Fruit fly (Drosophila melanogaster): ENCODE measurements around the gene CG1288.

Gene CG1288

DNA sequence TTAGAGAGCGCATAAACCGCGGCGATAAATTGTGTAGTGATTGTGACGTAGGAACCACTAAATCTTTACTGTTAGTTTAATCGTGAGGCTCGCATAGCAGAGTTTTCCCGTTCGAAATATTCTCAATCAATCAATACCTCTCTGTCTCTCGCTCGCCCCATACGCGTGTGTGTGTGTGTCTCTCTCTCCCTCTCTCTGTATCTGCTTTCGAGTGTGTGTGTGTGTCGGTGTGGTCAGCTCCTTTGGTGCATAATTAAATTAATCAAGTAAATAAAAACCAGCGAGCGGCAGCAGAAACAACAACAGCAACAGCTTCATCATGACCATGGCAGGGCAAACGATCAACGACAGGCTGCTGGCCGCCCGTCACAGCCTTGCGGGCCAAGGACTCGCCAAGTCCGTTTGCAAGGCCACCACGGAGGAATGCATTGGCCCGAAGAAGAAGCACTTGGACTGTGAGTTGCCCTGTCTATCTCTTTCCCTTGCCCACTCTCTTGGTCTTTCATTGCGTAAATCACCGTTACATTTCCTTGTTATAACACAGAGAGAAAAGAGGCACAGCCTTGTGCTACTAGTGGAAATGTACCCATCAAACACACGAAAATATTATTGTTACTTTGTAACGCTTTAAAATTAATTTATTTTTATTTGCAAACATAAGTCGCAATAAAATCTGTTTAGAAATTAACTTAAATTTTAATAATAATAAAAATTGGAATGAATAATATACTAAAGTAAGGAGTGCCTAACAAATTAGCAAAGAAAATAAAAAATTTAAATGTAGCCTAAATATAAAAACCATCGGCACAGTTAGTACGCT, 20.9 kb downstream of the CG1288 start:
- TF ChIP-seq Eip74EF (GFP tag; optimal IDR thresholded peaks at IDR 0.05) = no peak
- no peak for TF ChIP-seq wdn (GFP tag; IDR thresholded peaks at IDR 0.05)
- TF ChIP-seq CG17361 (GFP tag; IDR thresholded peaks at IDR 0.05) = peak; percentile 61; the same call in 2 of the 3 replicates
- TF ChIP-seq CG12391 (tag; optimal IDR thresholded peaks at IDR 0.05) = peak; percentile 45
- TF ChIP-seq ind (GFP tag; optimal IDR thresholded peaks at IDR 0.05) = peak; percentile 22
- peak; percentile 42 for TF ChIP-seq nom (GFP tag; optimal IDR thresholded peaks at IDR 0.05)
- no peak for TF ChIP-seq dm (GFP tag; optimal IDR thresholded peaks at IDR 0.05)
- no peak for TF ChIP-seq C15 (GFP tag; IDR thresholded peaks at IDR 0.05)
- TF ChIP-seq CG1832 (GFP tag; optimal IDR thresholded peaks at IDR 0.05) = peak; percentile 53
- TF ChIP-seq ranshi (GFP tag; IDR thresholded peaks at IDR 0.05) = 0 out of 2 replicates have a peak, but pooled peaks have one; percentile 13
- TF ChIP-seq Xrp1 (GFP tag; IDR thresholded peaks at IDR 0.05) = 0 out of 2 replicates have a peak, but pooled peaks have one; percentile 30
- peak; percentile 78 for TF ChIP-seq CG4617 (GFP tag; optimal IDR thresholded peaks at IDR 0.05; ENCODE audit: borderline replicate concordance)
- peak; percentile 96 for TF ChIP-seq CG8281 (tag; optimal IDR thresholded peaks at IDR 0.05)
- no peak for TF ChIP-seq Bteb2 (GFP tag; optimal IDR thresholded peaks at IDR 0.05)
- TF ChIP-seq CG7556 (GFP tag; optimal IDR thresholded peaks at IDR 0.05) = no peak
- TF ChIP-seq az2 (GFP tag; optimal IDR thresholded peaks at IDR 0.05) = peak; percentile 27
- peak in 1 of 3 experiments; percentile 32 for TF ChIP-seq lola (GFP tag; optimal IDR thresholded peaks at IDR 0.05)
- 0 out of 4 replicates have a peak, but pooled peaks have one; percentile 52 for TF ChIP-seq chinmo (GFP tag; IDR thresholded peaks at IDR 0.05; ENCODE audit: partially characterized antibody)
- peak; percentile 87 for TF ChIP-seq nerfin-1 (tag; optimal IDR thresholded peaks at IDR 0.05)
- peak; percentile 19 for TF ChIP-seq gfzf (GFP tag; optimal IDR thresholded peaks at IDR 0.05)
- no peak for TF ChIP-seq CG2129 (GFP tag; IDR thresholded peaks at IDR 0.05; ENCODE audit: partially characterized antibody)
- no peak for TF ChIP-seq maf-S (GFP tag; optimal IDR thresholded peaks at IDR 0.05)
- TF ChIP-seq cg (GFP tag; optimal IDR thresholded peaks at IDR 0.05) = peak; percentile 96
- peak; percentile 7 for TF ChIP-seq Sry-δ (GFP tag; optimal IDR thresholded peaks at IDR 0.05)
- TF ChIP-seq Trl (optimal IDR thresholded peaks at IDR 0.05) = peak; percentile 84 to 92
- peak; percentile 31 for TF ChIP-seq Trl (GFP tag; optimal IDR thresholded peaks at IDR 0.05)
- TF ChIP-seq Sin3A (optimal IDR thresholded peaks at IDR 0.05) = peak; percentile 30
- TF ChIP-seq Meics (GFP tag; optimal IDR thresholded peaks at IDR 0.05) = peak; percentile 9
- TF ChIP-seq kay (GFP tag; optimal IDR thresholded peaks at IDR 0.05) = no peak
- TF ChIP-seq lab (GFP tag; optimal IDR thresholded peaks at IDR 0.05) = no peak
- TF ChIP-seq CG4360 (GFP tag; IDR thresholded peaks at IDR 0.05) = peak; percentile 12; the same call in 1 of the 2 replicates
- TF ChIP-seq CG10979 (tag; optimal IDR thresholded peaks at IDR 0.05) = peak; percentile 24
- TF ChIP-seq HLH4C (GFP tag; IDR thresholded peaks at IDR 0.05; ENCODE audit: partially characterized antibody) = 0 out of 3 replicates have a peak, but pooled peaks have one; percentile 35
- 0 out of 2 replicates have a peak, but pooled peaks have one; percentile 15 for TF ChIP-seq H2.0 (GFP tag; IDR thresholded peaks at IDR 0.05)
- TF ChIP-seq Nf-YB (GFP tag; optimal IDR thresholded peaks at IDR 0.05) = no peak
- peak; percentile 61 for TF ChIP-seq Ets65A (GFP tag)
- peak; percentile 30 for TF ChIP-seq BEAF-32 (GFP tag; optimal IDR thresholded peaks at IDR 0.05)
- TF ChIP-seq zf30C (GFP tag; optimal IDR thresholded peaks at IDR 0.05) = peak; percentile 72
- no peak for TF ChIP-seq Poxn (GFP tag; IDR thresholded peaks at IDR 0.05)
- TF ChIP-seq Scr (GFP tag; IDR thresholded peaks at IDR 0.05; ENCODE audit: partially characterized antibody) = 0 out of 2 replicates have a peak, but pooled peaks have one; percentile 10
- TF ChIP-seq CG18262 (tag; optimal IDR thresholded peaks at IDR 0.05) = peak; percentile 45
- peak; percentile 35; the same call in 1 of the 4 replicates for TF ChIP-seq Dll (GFP tag; IDR thresholded peaks at IDR 0.05; ENCODE audit: partially characterized antibody)
- no peak for TF ChIP-seq CG8359 (GFP tag; optimal IDR thresholded peaks at IDR 0.05; ENCODE audit: borderline replicate concordance)
- TF ChIP-seq CG17385 (GFP tag; optimal IDR thresholded peaks at IDR 0.05) = peak; percentile 69
- peak; percentile 66 for TF ChIP-seq gem (tag; optimal IDR thresholded peaks at IDR 0.05)
- peak; percentile 15 for TF ChIP-seq CG2120 (GFP tag; optimal IDR thresholded peaks at IDR 0.05)
- TF ChIP-seq CG10462 (GFP tag; optimal IDR thresholded peaks at IDR 0.05) = peak; percentile 23

Measured in whole organism, embryonic.